Worm (Caenorhabditis elegans): ENCODE measurements around the gene C02B8.12.

DNA sequence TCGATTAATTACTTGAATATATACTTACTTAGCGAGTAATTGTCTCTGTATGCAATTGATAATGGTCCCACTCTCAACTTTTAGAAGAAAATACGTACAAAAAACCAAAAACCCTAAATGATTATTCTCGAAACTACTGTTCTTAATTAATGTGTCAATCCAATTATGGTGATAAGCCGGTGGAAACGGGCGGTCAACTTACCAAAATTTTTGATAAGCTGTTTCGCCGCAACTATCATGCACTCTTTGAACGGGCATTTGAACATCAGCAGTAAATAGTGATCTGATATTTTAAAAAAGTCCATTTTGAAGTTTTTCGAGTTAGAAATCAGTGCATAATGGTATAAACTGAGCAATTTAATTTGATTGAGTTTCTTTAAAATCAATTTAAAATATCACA, 44.8 kb downstream of the C02B8.12 start:
- no peak for TF ChIP-seq mcd-1 (GFP tag; IDR thresholded peaks at IDR 0.05)
- TF ChIP-seq F37B4.10 (GFP tag; IDR thresholded peaks at IDR 0.05), result no peak
- TF ChIP-seq hmg-1.2 (GFP tag; IDR thresholded peaks at IDR 0.05), result no peak
- TF ChIP-seq lin-54 (GFP tag; optimal IDR thresholded peaks at IDR 0.05), result no peak
- no peak for TF ChIP-seq ama-1 (optimal IDR thresholded peaks at IDR 0.05)
- TF ChIP-seq ama-1 (GFP tag; optimal IDR thresholded peaks at IDR 0.05), result no peak
- TF ChIP-seq madf-6 (GFP tag; IDR thresholded peaks at IDR 0.05), result no peak
- no peak for TF ChIP-seq nhr-27 (tag; optimal IDR thresholded peaks at IDR 0.05)
- no peak for TF ChIP-seq F33H1.4 (GFP tag; IDR thresholded peaks at IDR 0.05)
- TF ChIP-seq hlh-26 (GFP tag; conservative IDR thresholded peaks at IDR 0.05), result no peak

Measured in whole organism, young adult.